Worm (Caenorhabditis elegans) whole organism, early embryonic: Measurements from ENCODE around the gene pxn-2.

Source experiments
- ama-1 ChIP-seq: fragments of 150-350 bp; optimal IDR thresholded peaks from 2 replicates; lab custom pipeline; 2014
- ceh-13 ChIP-seq: fragments of 200-800 bp; sonication (Bioruptor generic); optimal IDR thresholded peaks from 2 replicates; lab custom pipeline; 2018; ENCODE audit warnings: mild to moderate bottlenecking, missing genetic modification characterization, missing compliant biosample characterization
- flt-1 ChIP-seq: fragments of 200-800 bp; sonication (Bioruptor generic); IDR thresholded peaks from 2 replicates; pipeline ENCODE4 v1.3.6; 2022; ENCODE audit warnings: missing genetic modification characterization, missing compliant biosample characterization
- hmbx-1 ChIP-seq: sonication (generic microtip); optimal IDR thresholded peaks from 2 replicates; lab custom pipeline; 2016; ENCODE audit warnings: mild to moderate bottlenecking, missing genetic modification characterization, missing compliant biosample characterization
- hmg-4 ChIP-seq: fragments of 200-800 bp; sonication (Bioruptor generic); optimal IDR thresholded peaks from 2 replicates; lab custom pipeline; 2018; ENCODE audit warnings: mild to moderate bottlenecking, missing genetic modification characterization, missing compliant biosample characterization
- pes-1 ChIP-seq: fragments of 200-800 bp; sonication (Bioruptor generic); IDR thresholded peaks from 2 replicates; pipeline ENCODE4 v1.3.6; 2022; ENCODE audit warnings: missing genetic modification reagents, missing genetic modification characterization, missing compliant biosample characterization
- scrt-1 ChIP-seq: fragments of 200-800 bp; sonication (Bioruptor generic); IDR thresholded peaks from 2 replicates; pipeline ENCODE4 v1.3.6; 2022; ENCODE audit warnings: missing genetic modification characterization, missing compliant biosample characterization
- sea-1 ChIP-seq: fragments of 200-800 bp; sonication (Bioruptor generic); conservative IDR thresholded peaks from 2 replicates; pipeline ENCODE4 v1.3.6; 2022; ENCODE audit warnings: missing genetic modification characterization, missing compliant biosample characterization
- tbx-37 ChIP-seq: fragments of 200-800 bp; sonication (Bioruptor generic); conservative IDR thresholded peaks from 2 replicates; pipeline ENCODE4 v1.3.6; 2022; ENCODE audit warnings: missing genetic modification reagents, missing genetic modification characterization, missing compliant biosample characterization
- tra-4 ChIP-seq: sonication (generic microtip); optimal IDR thresholded peaks from 2 replicates; lab custom pipeline; 2017; ENCODE audit warnings: missing genetic modification characterization, missing compliant biosample characterization

ce11 chrX:10979186-10979585 is at the start of gene pxn-2:
- no peak for TF ChIP-seq ama-1
- no peak for TF ChIP-seq hmbx-1 (tag; lab: Kevin White, UChicago)
- no peak for TF ChIP-seq tbx-37 (GFP tag; lab: Robert Waterston, UW)
- no peak for TF ChIP-seq hmg-4
- no peak for TF ChIP-seq pes-1
- no peak for TF ChIP-seq ceh-13 (GFP tag; lab: Kevin White, UChicago)
- TF ChIP-seq scrt-1: no peak
- no peak for TF ChIP-seq flt-1
- no peak for TF ChIP-seq tra-4
- TF ChIP-seq sea-1: no peak
